Worm (Caenorhabditis elegans) whole organism, young adult: ENCODE measurements around the gene cyk-3.

Source experiments
- F22D6.2 ChIP-seq: sonication (generic microtip); optimal IDR thresholded peaks from 2 replicates; lab custom pipeline; 2016; ENCODE audit warnings: mild to moderate bottlenecking, missing genetic modification characterization, missing compliant biosample characterization
- F57A8.1 ChIP-seq: fragments of 200-800 bp; sonication (Bioruptor generic); optimal IDR thresholded peaks from 2 replicates; lab custom pipeline; 2018; ENCODE audit warnings: mild to moderate bottlenecking, missing genetic modification characterization, moderate library complexity, missing compliant biosample characterization
- Y56A3A.18 ChIP-seq: fragments of 200-800 bp; sonication (Bioruptor generic); IDR thresholded peaks from 2 replicates; pipeline ENCODE4 v1.3.6; 2022; ENCODE audit warnings: missing genetic modification reagents, missing genetic modification characterization, missing compliant biosample characterization
- Y95B8A.8 ChIP-seq: fragments of 200-800 bp; sonication (Bioruptor generic); IDR thresholded peaks from 2 replicates; pipeline ENCODE4 v1.3.6; 2022; ENCODE audit warnings: missing genetic modification reagents, missing genetic modification characterization, missing compliant biosample characterization
- ama-1 ChIP-seq, 3 experiments: fragments of 150-350 bp in 1 of 3; sonication (generic microtip) in 2 of 3; optimal IDR thresholded peaks; 2 replicates each; lab custom pipeline; 2014 to 2018; ENCODE audit warnings: missing biosample characterization in 2 of 3, missing genetic modification characterization in 2 of 3, missing genetic modification reagents in 2 of 3
- ceh-79 ChIP-seq: sonication (generic microtip); optimal IDR thresholded peaks from 2 replicates; lab custom pipeline; 2017; ENCODE audit warnings: mild to moderate bottlenecking, missing genetic modification characterization, missing compliant biosample characterization
- ekl-4 ChIP-seq: fragments of 200-800 bp; sonication (Bioruptor generic); IDR thresholded peaks from 2 replicates; pipeline ENCODE4 v1.3.6; 2022; ENCODE audit warnings: missing genetic modification reagents, missing genetic modification characterization, missing compliant biosample characterization
- him-1 ChIP-seq: sonication (generic microtip); optimal IDR thresholded peaks from 2 replicates; lab custom pipeline; 2016; ENCODE audit warnings: missing genotype, missing genetic modification reagents, missing genetic modification characterization, missing compliant biosample characterization
- hlh-26 ChIP-seq: fragments of 200-800 bp; sonication (Bioruptor generic); conservative IDR thresholded peaks from 2 replicates; pipeline ENCODE4 v1.3.6; 2022; ENCODE audit warnings: missing genetic modification reagents, missing genetic modification characterization, missing compliant biosample characterization
- madf-6 ChIP-seq: fragments of 200-800 bp; sonication (Bioruptor generic); IDR thresholded peaks from 2 replicates; pipeline ENCODE4 v1.3.6; 2022; ENCODE audit warnings: missing genetic modification reagents, missing genetic modification characterization, missing compliant biosample characterization
- pha-4 ChIP-seq: fragments of 150-350 bp; sonication (generic microtip); optimal IDR thresholded peaks from 2 replicates; lab custom pipeline; 2014; ENCODE audit warnings: missing biosample characterization, missing genetic modification reagents, missing genetic modification characterization
- rcor-1 ChIP-seq: fragments of 200-800 bp; sonication (Bioruptor generic); IDR thresholded peaks from 2 replicates; pipeline ENCODE4 v1.3.6; 2022; ENCODE audit warnings: missing genetic modification reagents, missing genetic modification characterization, missing compliant biosample characterization
- ztf-26 ChIP-seq: sonication (generic microtip); optimal IDR thresholded peaks from 2 replicates; lab custom pipeline; 2017; ENCODE audit warnings: missing genetic modification characterization, missing compliant biosample characterization

DNA sequence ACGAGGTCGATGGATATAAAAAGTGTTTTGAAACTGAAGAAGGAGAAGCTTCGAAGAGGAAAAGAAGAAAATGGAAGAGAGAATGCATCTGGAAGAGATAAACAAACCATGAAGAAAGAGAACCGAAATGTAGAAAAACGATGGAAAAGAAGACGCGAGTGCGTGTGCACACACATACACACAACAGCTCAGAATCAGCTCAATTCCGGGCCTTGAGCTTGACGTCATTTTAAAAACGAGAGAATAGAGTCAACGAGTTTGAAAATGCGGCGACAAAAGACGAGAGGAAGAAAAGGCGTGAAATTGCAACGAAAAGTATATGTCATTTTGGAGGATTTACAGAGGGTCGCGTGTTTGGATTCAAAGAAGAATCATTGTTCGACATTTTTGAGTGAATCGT, 20.3 kb upstream of the cyk-3 start:
- no peak for TF ChIP-seq F57A8.1 (GFP tag; lab: Kevin White, UChicago)
- TF ChIP-seq ekl-4, result no peak
- TF ChIP-seq pha-4 (tag; lab: Kevin White, UChicago), result no peak
- no peak; the same call in 1 of the 2 replicates for TF ChIP-seq rcor-1 (GFP tag; lab: Robert Waterston, UW)
- no peak for TF ChIP-seq ztf-26 (tag; lab: Kevin White, UChicago)
- TF ChIP-seq madf-6 (GFP tag; lab: Robert Waterston, UW), result no peak
- no peak for TF ChIP-seq ama-1 (optimal IDR thresholded peaks at IDR 0.05; lab: Kevin White, UChicago)
- TF ChIP-seq ama-1 (GFP tag; optimal IDR thresholded peaks at IDR 0.05; lab: Kevin White, UChicago), result no peak
- no peak for TF ChIP-seq hlh-26
- TF ChIP-seq Y95B8A.8 (GFP tag; lab: Robert Waterston, UW), result no peak
- no peak for TF ChIP-seq him-1
- TF ChIP-seq Y56A3A.18 (GFP tag; lab: Robert Waterston, UW), result no peak
- no peak for TF ChIP-seq F22D6.2 (tag; lab: Kevin White, UChicago)
- no peak for TF ChIP-seq ceh-79 (tag; lab: Kevin White, UChicago)
